Fruit fly (Drosophila melanogaster): ENCODE measurements around the gene CG43630.

DNA sequence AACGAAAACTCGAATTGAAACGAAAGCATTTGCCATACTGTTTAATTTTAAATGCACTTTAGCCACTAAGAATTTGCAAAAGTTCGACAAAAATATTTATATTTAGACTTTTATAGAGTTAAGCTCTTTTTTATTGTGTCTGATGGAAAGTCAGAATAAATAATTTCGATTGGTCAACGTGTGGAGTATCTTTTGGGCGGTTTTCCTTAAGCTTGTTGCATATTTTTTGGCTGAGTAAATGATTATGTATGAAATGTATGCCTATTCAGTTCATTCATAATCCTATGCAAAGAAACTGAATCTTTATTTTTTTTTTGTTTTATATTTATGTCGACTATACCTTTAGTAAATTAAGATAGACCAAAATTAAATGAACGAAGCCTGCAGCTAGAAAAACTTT, 23.3 kb downstream of the CG43630 start:
- TF ChIP-seq psq (optimal IDR thresholded peaks at IDR 0.05), result no peak
- no peak for TF ChIP-seq pan (optimal IDR thresholded peaks at IDR 0.05)

Data from whole organism.